Worm (Caenorhabditis elegans) whole organism, L2 larva: ENCODE results near the gene rpb-2.

ENCODE experiments used
- ZK546.5 ChIP-seq: sonication (generic microtip); optimal IDR thresholded peaks from 2 replicates; lab custom pipeline; 2017; ENCODE audit warnings: missing biosample characterization, missing genetic modification characterization
- ama-1 ChIP-seq: fragments of 150-350 bp; optimal IDR thresholded peaks from 2 replicates; lab custom pipeline; 2018; ENCODE audit warnings: inconsistent platforms
- ceh-82 ChIP-seq: fragments of 150-350 bp; optimal IDR thresholded peaks from 2 replicates; lab custom pipeline; 2014; ENCODE audit warnings: missing biosample characterization, missing genetic modification characterization
- dmd-4 ChIP-seq: sonication (generic microtip); optimal IDR thresholded peaks from 2 replicates; lab custom pipeline; 2017; ENCODE audit warnings: missing biosample characterization, missing genetic modification characterization
- egl-27 ChIP-seq: sonication (generic microtip); optimal IDR thresholded peaks from 3 replicates; lab custom pipeline; 2017; ENCODE audit warnings: missing biosample characterization, missing genetic modification reagents, missing genetic modification characterization
- elt-3 ChIP-seq: sonication (generic microtip); optimal IDR thresholded peaks from 2 replicates; lab custom pipeline; 2017; ENCODE audit warnings: missing biosample characterization, missing genetic modification characterization
- lin-13 ChIP-seq: fragments of 150-350 bp; optimal IDR thresholded peaks from 2 replicates; lab custom pipeline; 2014; ENCODE audit warnings: missing biosample characterization, missing genetic modification reagents, missing genetic modification characterization
- lsy-2 ChIP-seq, 2 experiments: fragments of 150-350 bp in 1 of 2; sonication (generic microtip) in 1 of 2; optimal IDR thresholded peaks; 2 replicates each; lab custom pipeline; 2014 to 2017; ENCODE audit warnings: missing biosample characterization in 2 of 2, missing genetic modification characterization in 2 of 2
- mdl-1 ChIP-seq, 2 experiments: fragments of 150-350 bp in 1 of 2; sonication (generic microtip) in 1 of 2; optimal IDR thresholded peaks; 2 replicates each; lab custom pipeline; 2017; ENCODE audit warnings: missing biosample characterization in 2 of 2, missing genetic modification characterization in 2 of 2
- nhr-11 ChIP-seq: fragments of 150-350 bp; optimal IDR thresholded peaks from 2 replicates; lab custom pipeline; 2014; ENCODE audit warnings: missing biosample characterization, missing genetic modification characterization
- nhr-12 ChIP-seq: fragments of 150-350 bp; optimal IDR thresholded peaks from 2 replicates; lab custom pipeline; 2014; ENCODE audit warnings: missing biosample characterization, missing genetic modification characterization
- unc-62 ChIP-seq: fragments of 150-350 bp; optimal IDR thresholded peaks from 2 replicates; lab custom pipeline; 2014; ENCODE audit warnings: missing biosample characterization, missing genetic modification reagents, missing genetic modification characterization
- ztf-11 ChIP-seq: sonication (generic microtip); optimal IDR thresholded peaks from 2 replicates; lab custom pipeline; 2017; ENCODE audit warnings: missing biosample characterization, missing genetic modification characterization

DNA sequence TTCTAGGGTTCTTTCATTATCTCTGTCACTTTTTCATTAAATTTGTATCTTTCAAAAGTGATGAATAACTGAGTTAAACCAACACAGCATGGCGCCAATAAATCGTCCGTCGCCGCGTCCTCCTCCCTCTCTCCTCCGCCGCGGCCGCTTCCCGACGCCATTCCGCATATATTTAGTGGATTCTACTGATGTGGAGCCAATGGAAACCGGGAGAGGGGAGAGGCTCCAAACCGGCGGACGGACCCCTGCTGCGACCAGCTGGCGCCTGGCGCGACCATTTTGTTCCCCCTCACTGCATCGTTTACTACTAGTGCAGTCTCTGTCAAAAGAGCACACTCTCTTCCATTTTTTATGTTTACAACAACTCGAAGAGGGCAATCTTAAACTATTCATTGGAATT lies 11.8 kb downstream of the rpb-2 start:
- TF ChIP-seq lin-13 (no peak), nhr-12 (tag; lab: Kevin White, UChicago) (no peak), lsy-2 (tag; optimal IDR thresholded peaks at IDR 0.05; lab: Kevin White, UChicago) (peak in 1 of 2 experiments; percentile 25), ZK546.5 (tag; lab: Kevin White, UChicago) (no peak), egl-27 (tag; lab: Kevin White, UChicago) (no peak), unc-62 (GFP tag; lab: Kevin White, UChicago) (no peak), elt-3 (tag; lab: Kevin White, UChicago) (no peak), ama-1 (lab: Kevin White, UChicago) (no peak), mdl-1 (tag; optimal IDR thresholded peaks at IDR 0.05; lab: Kevin White, UChicago) (no peak), ceh-82 (tag; lab: Kevin White, UChicago) (no peak), nhr-11 (tag; lab: Kevin White, UChicago) (no peak), ztf-11 (no peak), dmd-4 (tag; lab: Kevin White, UChicago) (no peak)
